Worm (Caenorhabditis elegans) whole organism, L3 larva: Measurements from ENCODE around the gene F11C7.7.

Experiments used
- R02D3.7 ChIP-seq: fragments of 150-350 bp; optimal IDR thresholded peaks from 2 replicates; lab custom pipeline; 2014; ENCODE audit warnings: missing biosample characterization, missing genetic modification characterization
- elt-3 ChIP-seq, 3 experiments: fragments of 150-350 bp in 1 of 3; sonication (generic microtip) in 2 of 3; optimal IDR thresholded peaks; 2 replicates in 2 of 3; 4 replicates in 1 of 3; lab custom pipeline; 2014 to 2017; ENCODE audit warnings: missing biosample characterization in 3 of 3, missing genetic modification characterization in 3 of 3
- nhr-237 ChIP-seq: fragments of 150-350 bp; optimal IDR thresholded peaks from 2 replicates; lab custom pipeline; 2014; ENCODE audit warnings: missing biosample characterization, missing genetic modification characterization
- pqm-1 ChIP-seq: fragments of 150-350 bp; optimal IDR thresholded peaks from 2 replicates; lab custom pipeline; 2017; ENCODE audit warnings: missing biosample characterization, missing genetic modification characterization, inconsistent platforms

DNA sequence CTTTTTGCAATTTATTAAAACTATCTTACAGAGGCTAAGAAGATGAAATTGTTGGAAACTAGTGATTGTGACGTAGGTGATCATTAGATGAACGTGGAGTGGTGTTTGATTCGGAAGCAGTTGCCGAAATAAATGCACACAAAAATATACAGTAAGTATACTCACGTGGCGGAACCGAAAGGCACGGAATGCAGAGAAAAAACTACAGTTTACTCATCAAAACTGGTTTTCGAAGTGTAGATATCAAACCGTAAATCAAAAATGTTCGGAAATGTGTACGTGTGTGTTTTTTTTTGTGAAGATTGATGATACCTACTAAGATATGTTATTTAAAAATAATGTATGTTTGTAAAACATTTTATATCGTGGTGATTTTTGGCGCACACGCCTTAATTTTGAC, 28.3 kb downstream of the F11C7.7 start:
- TF ChIP-seq pqm-1 (tag; lab: Kevin White, UChicago) (no peak), nhr-237 (no peak), elt-3 (tag; optimal IDR thresholded peaks at IDR 0.05; lab: Kevin White, UChicago) (no peak), R02D3.7 (no peak)
